Worm (Caenorhabditis elegans): ENCODE results near the gene glb-2.

- TF ChIP-seq R02D3.7 (tag; optimal IDR thresholded peaks at IDR 0.05) (no peak), nhr-77 (tag; optimal IDR thresholded peaks at IDR 0.05) (peak; percentile 85), snpc-4 (tag; optimal IDR thresholded peaks at IDR 0.05) (no peak), nhr-76 (tag; optimal IDR thresholded peaks at IDR 0.05) (no peak), unc-130 (GFP tag; optimal IDR thresholded peaks at IDR 0.05) (peak; percentile 79), ceh-82 (tag; optimal IDR thresholded peaks at IDR 0.05) (no peak), mep-1 (tag; optimal IDR thresholded peaks at IDR 0.05) (peak; percentile 88), lin-15B (tag; optimal IDR thresholded peaks at IDR 0.05) (peak; percentile 17), pha-4 (GFP tag; IDR thresholded peaks at IDR 0.05) (no peak), pha-4 (tag; optimal IDR thresholded peaks at IDR 0.05) (peak; percentile 94), vab-7 (GFP tag; IDR thresholded peaks at IDR 0.05) (no peak), nhr-11 (tag; optimal IDR thresholded peaks at IDR 0.05) (no peak)
These were observed 32.8 kb downstream of the glb-2 start, which contains the start of gene cap-1 for ce11 chrIV:7230198-7230597.

All from whole organism, L4 larva.